1 fruit fly cellular context compared by ENCODE assay signal in the genomic region with DNA sequence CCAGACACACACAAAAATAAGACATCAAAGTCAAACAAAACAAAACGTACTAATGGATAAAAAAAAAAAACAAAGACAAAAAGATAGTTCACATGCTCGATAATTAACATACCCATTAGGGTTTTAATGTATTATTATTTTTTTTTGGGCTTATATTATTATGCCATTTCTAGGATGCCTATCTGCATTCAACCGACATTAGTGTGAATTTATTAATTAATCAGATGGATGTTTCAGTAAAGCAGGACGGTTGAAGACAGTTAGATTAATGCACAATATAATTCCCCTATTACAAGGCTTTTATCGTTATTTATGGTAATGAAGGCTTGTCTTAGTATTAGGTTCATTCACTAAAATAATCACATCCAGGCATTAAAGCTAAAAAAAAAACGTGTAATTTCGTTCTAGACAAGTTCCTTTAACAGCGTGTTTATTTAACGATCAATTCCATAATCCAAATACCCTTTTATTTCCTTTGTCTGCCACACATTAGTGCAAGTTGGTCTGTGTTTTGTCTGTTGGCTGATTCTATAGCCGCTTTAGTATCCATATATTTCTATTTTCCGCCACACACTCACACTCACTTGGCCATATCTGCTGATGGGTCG.
TF ChIP-seq lines count a peak whose summit lies in the region.

No protein-coding gene starts in this region.

TF ChIP-seq in whole organism, embryonic, 481 proteins besides CTCF, POLR2A, EP300 and RAD21 (continued from another document and continues in another):
- TF ChIP-seq CG14667 (GFP tag; IDR thresholded peaks at IDR 0.05; lab: Robert Waterston, UW) (no peak), BEAF-32 (GFP tag; optimal IDR thresholded peaks at IDR 0.05; lab: Kevin White, UChicago) (no peak), usp (GFP tag; optimal IDR thresholded peaks at IDR 0.05; lab: Kevin White, UChicago) (no peak), H2.0 (GFP tag; IDR thresholded peaks at IDR 0.05; lab: Robert Waterston, UW) (no peak), CG7839 (tag; optimal IDR thresholded peaks at IDR 0.05; lab: Kevin White, UChicago) (peak; percentile 31), NFAT (GFP tag; IDR thresholded peaks at IDR 0.05; lab: Robert Waterston, UW) (no peak), az2 (GFP tag; optimal IDR thresholded peaks at IDR 0.05; lab: Kevin White, UChicago) (no peak), B-H1 (GFP tag; IDR thresholded peaks at IDR 0.05; lab: Robert Waterston, UW) (no peak), prd (optimal IDR thresholded peaks at IDR 0.05; lab: Kevin White, UChicago) (no peak), prd (GFP tag; IDR thresholded peaks at IDR 0.05; lab: Robert Waterston, UW) (no peak), CG4820 (GFP tag; optimal IDR thresholded peaks at IDR 0.05; lab: Kevin White, UChicago) (no peak), CG17359 (tag; optimal IDR thresholded peaks at IDR 0.05; lab: Kevin White, UChicago) (no peak), run (tag; optimal IDR thresholded peaks at IDR 0.05; lab: Kevin White, UChicago) (no peak), ATbp (GFP tag; optimal IDR thresholded peaks at IDR 0.05; lab: Kevin White, UChicago) (no peak), CG7928 (GFP tag; optimal IDR thresholded peaks at IDR 0.05; lab: Kevin White, UChicago) (no peak), Hsf (GFP tag; optimal IDR thresholded peaks at IDR 0.05; lab: Kevin White, UChicago) (no peak), CG12744 (GFP tag; optimal IDR thresholded peaks at IDR 0.05; lab: Kevin White, UChicago) (no peak), Sox102F (GFP tag; optimal IDR thresholded peaks at IDR 0.05; lab: Kevin White, UChicago) (peak; percentile 37), CG12071 (GFP tag; optimal IDR thresholded peaks at IDR 0.05; lab: Kevin White, UChicago) (no peak), Doc3 (GFP tag; IDR thresholded peaks at IDR 0.05; lab: Robert Waterston, UW; ENCODE audit: partially characterized antibody) (no peak), CG32767 (GFP tag; IDR thresholded peaks at IDR 0.05; lab: Robert Waterston, UW) (no peak), CG17328 (GFP tag; IDR thresholded peaks at IDR 0.05; lab: Robert Waterston, UW) (no peak), CG3281 (GFP tag; optimal IDR thresholded peaks at IDR 0.05; lab: Kevin White, UChicago) (no peak), sc (optimal IDR thresholded peaks at IDR 0.05; lab: Kevin White, UChicago) (no peak), sc (GFP tag; optimal IDR thresholded peaks at IDR 0.05; lab: Kevin White, UChicago) (no peak), CG33213 (GFP tag; optimal IDR thresholded peaks at IDR 0.05; lab: Kevin White, UChicago) (no peak), yki (optimal IDR thresholded peaks at IDR 0.05; lab: Kevin White, UChicago) (no peak), pho (GFP tag; optimal IDR thresholded peaks at IDR 0.05; lab: Kevin White, UChicago) (no peak), CG12659 (GFP tag; optimal IDR thresholded peaks at IDR 0.05; lab: Kevin White, UChicago) (peak; percentile 20), CG5953 (GFP tag; IDR thresholded peaks at IDR 0.05; lab: Robert Waterston, UW) (no peak), Hr51 (GFP tag; optimal IDR thresholded peaks at IDR 0.05; lab: Kevin White, UChicago) (peak in 1 of 2 experiments; percentile 52), ssp (GFP tag; IDR thresholded peaks at IDR 0.05; lab: Robert Waterston, UW) (no peak), seq (GFP tag; IDR thresholded peaks at IDR 0.05; lab: Robert Waterston, UW) (peak; percentile 29; the same call in 1 of the 2 replicates), ranshi (GFP tag; IDR thresholded peaks at IDR 0.05; lab: Robert Waterston, UW) (no peak), CG10209 (GFP tag; optimal IDR thresholded peaks at IDR 0.05; lab: Kevin White, UChicago) (no peak), CG7271 (tag; optimal IDR thresholded peaks at IDR 0.05; lab: Kevin White, UChicago) (no peak), D19B (GFP tag; optimal IDR thresholded peaks at IDR 0.05; lab: Kevin White, UChicago) (peak; percentile 81), fd3F (GFP tag; optimal IDR thresholded peaks at IDR 0.05; lab: Kevin White, UChicago) (no peak), CG10267 (tag; optimal IDR thresholded peaks at IDR 0.05; lab: Kevin White, UChicago) (no peak), Vsx1 (GFP tag; optimal IDR thresholded peaks at IDR 0.05; lab: Kevin White, UChicago) (no peak), Lhr (GFP tag; optimal IDR thresholded peaks at IDR 0.05; lab: Kevin White, UChicago) (no peak), Jarid2 (GFP tag; optimal IDR thresholded peaks at IDR 0.05; lab: Kevin White, UChicago) (no peak), CG9727 (GFP tag; optimal IDR thresholded peaks at IDR 0.05; lab: Kevin White, UChicago) (peak; percentile 36), gem (tag; optimal IDR thresholded peaks at IDR 0.05; lab: Kevin White, UChicago) (peak; percentile 44), ci (GFP tag; IDR thresholded peaks at IDR 0.05; lab: Robert Waterston, UW) (no peak), CG7987 (GFP tag; optimal IDR thresholded peaks at IDR 0.05; lab: Kevin White, UChicago) (no peak), lov (optimal IDR thresholded peaks at IDR 0.05; lab: Kevin White, UChicago) (no peak), lov (GFP tag; IDR thresholded peaks at IDR 0.05; lab: Robert Waterston, UW) (no peak), emc (GFP tag; optimal IDR thresholded peaks at IDR 0.05; lab: Kevin White, UChicago) (no peak), CG11723 (GFP tag; optimal IDR thresholded peaks at IDR 0.05; lab: Kevin White, UChicago) (no peak), Meics (GFP tag; optimal IDR thresholded peaks at IDR 0.05; lab: Kevin White, UChicago) (no peak), CG13123 (GFP tag; optimal IDR thresholded peaks at IDR 0.05; lab: Kevin White, UChicago) (no peak), CG11504 (tag; optimal IDR thresholded peaks at IDR 0.05; lab: Kevin White, UChicago) (peak; percentile 36), CG5180 (GFP tag; optimal IDR thresholded peaks at IDR 0.05; lab: Kevin White, UChicago) (no peak), pb (GFP tag; optimal IDR thresholded peaks at IDR 0.05; lab: Kevin White, UChicago) (no peak), CG6175 (GFP tag; IDR thresholded peaks at IDR 0.05; lab: Robert Waterston, UW) (no peak), dmrt11E (tag; optimal IDR thresholded peaks at IDR 0.05; lab: Kevin White, UChicago) (no peak), PHDP (tag; optimal IDR thresholded peaks at IDR 0.05; lab: Kevin White, UChicago) (no peak), CG17912 (GFP tag; optimal IDR thresholded peaks at IDR 0.05; lab: Kevin White, UChicago) (no peak), ttk (GFP tag; IDR thresholded peaks at IDR 0.05; lab: Robert Waterston, UW) (no peak), CG30431 (GFP tag; optimal IDR thresholded peaks at IDR 0.05; lab: Kevin White, UChicago) (no peak), fd64A (GFP tag; optimal IDR thresholded peaks at IDR 0.05; lab: Kevin White, UChicago) (no peak), NC2β (GFP tag; optimal IDR thresholded peaks at IDR 0.05; lab: Kevin White, UChicago) (no peak), C15 (GFP tag; IDR thresholded peaks at IDR 0.05; lab: Robert Waterston, UW) (no peak), hkb (optimal IDR thresholded peaks at IDR 0.05; lab: Kevin White, UChicago) (no peak), hkb (GFP tag; IDR thresholded peaks at IDR 0.05; lab: Robert Waterston, UW) (no peak), gt (GFP tag; IDR thresholded peaks at IDR 0.05; lab: Robert Waterston, UW) (no peak), tx (GFP tag; optimal IDR thresholded peaks at IDR 0.05; lab: Kevin White, UChicago) (no peak), H15 (GFP tag; IDR thresholded peaks at IDR 0.05; lab: Robert Waterston, UW) (no peak), ind (GFP tag; optimal IDR thresholded peaks at IDR 0.05; lab: Kevin White, UChicago) (no peak), org-1 (GFP tag; optimal IDR thresholded peaks at IDR 0.05; lab: Kevin White, UChicago) (no peak), dmrt99B (tag; optimal IDR thresholded peaks at IDR 0.05; lab: Kevin White, UChicago) (no peak), Adf1 (GFP tag; IDR thresholded peaks at IDR 0.05; lab: Robert Waterston, UW) (no peak), cas (GFP tag; IDR thresholded peaks at IDR 0.05; lab: Robert Waterston, UW) (no peak), HLHmδ (GFP tag; optimal IDR thresholded peaks at IDR 0.05; lab: Kevin White, UChicago) (no peak), ab (GFP tag; optimal IDR thresholded peaks at IDR 0.05; lab: Kevin White, UChicago) (no peak), Lim3 (GFP tag; IDR thresholded peaks at IDR 0.05; lab: Robert Waterston, UW) (no peak), slbo (GFP tag; IDR thresholded peaks at IDR 0.05; lab: Robert Waterston, UW) (0 out of 2 replicates have a peak, but pooled peaks have one; percentile 23), Gug (GFP tag; IDR thresholded peaks at IDR 0.05; lab: Robert Waterston, UW) (no peak; the same call in 3 of the 4 replicates), croc (GFP tag; conservative IDR thresholded peaks at IDR 0.05; lab: Robert Waterston, UW) (no peak), CG1024 (GFP tag; IDR thresholded peaks at IDR 0.05; lab: Robert Waterston, UW) (no peak), CG15601 (tag; optimal IDR thresholded peaks at IDR 0.05; lab: Kevin White, UChicago) (no peak), Hmx (GFP tag; optimal IDR thresholded peaks at IDR 0.05; lab: Kevin White, UChicago) (no peak), Atf6 (GFP tag; IDR thresholded peaks at IDR 0.05; lab: Robert Waterston, UW) (no peak), mirr (GFP tag; optimal IDR thresholded peaks at IDR 0.05; lab: Kevin White, UChicago) (no peak), Atf-2 (GFP tag; optimal IDR thresholded peaks at IDR 0.05; lab: Kevin White, UChicago) (no peak), Rfx (GFP tag; IDR thresholded peaks at IDR 0.05; lab: Robert Waterston, UW) (no peak), insv (GFP tag; optimal IDR thresholded peaks at IDR 0.05; lab: Kevin White, UChicago) (no peak), Dp (GFP tag; optimal IDR thresholded peaks at IDR 0.05; lab: Kevin White, UChicago) (no peak), Poxn (GFP tag; IDR thresholded peaks at IDR 0.05; lab: Robert Waterston, UW) (no peak), ftz-f1 (GFP tag; optimal IDR thresholded peaks at IDR 0.05; lab: Kevin White, UChicago) (no peak), schlank (tag; optimal IDR thresholded peaks at IDR 0.05; lab: Kevin White, UChicago) (no peak), kah (GFP tag; optimal IDR thresholded peaks at IDR 0.05; lab: Kevin White, UChicago) (no peak), mam (GFP tag; optimal IDR thresholded peaks at IDR 0.05; lab: Kevin White, UChicago) (no peak), CG11085 (GFP tag; IDR thresholded peaks at IDR 0.05; lab: Robert Waterston, UW) (no peak), jing (GFP tag; optimal IDR thresholded peaks at IDR 0.05; lab: Kevin White, UChicago) (no peak), vvl (GFP tag; IDR thresholded peaks at IDR 0.05; lab: Robert Waterston, UW) (no peak), CoRest (tag; optimal IDR thresholded peaks at IDR 0.05; lab: Kevin White, UChicago) (peak; percentile 17), CG11695 (GFP tag; IDR thresholded peaks at IDR 0.05; lab: Robert Waterston, UW) (no peak), CG6654 (GFP tag; optimal IDR thresholded peaks at IDR 0.05; lab: Kevin White, UChicago) (no peak), shn (GFP tag; optimal IDR thresholded peaks at IDR 0.05; lab: Kevin White, UChicago) (peak; percentile 9), CG11398 (GFP tag; optimal IDR thresholded peaks at IDR 0.05; lab: Kevin White, UChicago) (no peak), CG14014 (GFP tag; IDR thresholded peaks at IDR 0.05; lab: Robert Waterston, UW) (no peak), dm (GFP tag; optimal IDR thresholded peaks at IDR 0.05; lab: Kevin White, UChicago) (no peak), Myb (GFP tag; optimal IDR thresholded peaks at IDR 0.05; lab: Kevin White, UChicago) (no peak), CG17829 (tag; optimal IDR thresholded peaks at IDR 0.05; lab: Kevin White, UChicago) (no peak), ap (GFP tag; IDR thresholded peaks at IDR 0.05; lab: Robert Waterston, UW) (no peak), CG11456 (GFP tag; IDR thresholded peaks at IDR 0.05; lab: Robert Waterston, UW) (no peak), pzg (GFP tag; optimal IDR thresholded peaks at IDR 0.05; lab: Kevin White, UChicago) (no peak), CG13296 (GFP tag; optimal IDR thresholded peaks at IDR 0.05; lab: Kevin White, UChicago) (no peak), CG1792 (GFP tag; optimal IDR thresholded peaks at IDR 0.05; lab: Kevin White, UChicago) (no peak), cato (GFP tag; optimal IDR thresholded peaks at IDR 0.05; lab: Kevin White, UChicago; ENCODE audit: borderline replicate concordance) (no peak), Ssrp (tag; optimal IDR thresholded peaks at IDR 0.05; lab: Kevin White, UChicago) (peak; percentile 20), B-H2 (GFP tag; optimal IDR thresholded peaks at IDR 0.05; lab: Kevin White, UChicago) (no peak), inv (GFP tag; IDR thresholded peaks at IDR 0.05; lab: Robert Waterston, UW; ENCODE audit: partially characterized antibody) (no peak), CG17361 (GFP tag; IDR thresholded peaks at IDR 0.05; lab: Robert Waterston, UW) (peak; percentile 62; the same call in 2 of the 3 replicates), knrl (GFP tag; IDR thresholded peaks at IDR 0.05; lab: Robert Waterston, UW; ENCODE audit: partially characterized antibody) (no peak), CG30403 (GFP tag; optimal IDR thresholded peaks at IDR 0.05; lab: Kevin White, UChicago) (no peak), CG4328 (GFP tag; optimal IDR thresholded peaks at IDR 0.05; lab: Kevin White, UChicago) (no peak), Oli (tag; optimal IDR thresholded peaks at IDR 0.05; lab: Kevin White, UChicago) (peak; percentile 19), phol (tag; optimal IDR thresholded peaks at IDR 0.05; lab: Kevin White, UChicago) (peak; percentile 44), gfzf (GFP tag; optimal IDR thresholded peaks at IDR 0.05; lab: Kevin White, UChicago) (no peak), grn (GFP tag; optimal IDR thresholded peaks at IDR 0.05; lab: Kevin White, UChicago) (no peak), ems (GFP tag; optimal IDR thresholded peaks at IDR 0.05; lab: Kevin White, UChicago) (no peak), tll (GFP tag; optimal IDR thresholded peaks at IDR 0.05; lab: Kevin White, UChicago) (no peak), CG2120 (GFP tag; optimal IDR thresholded peaks at IDR 0.05; lab: Kevin White, UChicago) (peak; percentile 16), oc (tag; optimal IDR thresholded peaks at IDR 0.05; lab: Kevin White, UChicago) (no peak), grau (tag; optimal IDR thresholded peaks at IDR 0.05; lab: Kevin White, UChicago) (peak; percentile 27), pnt (GFP tag; optimal IDR thresholded peaks at IDR 0.05; lab: Kevin White, UChicago) (no peak), CG4404 (GFP tag; IDR thresholded peaks at IDR 0.05; lab: Robert Waterston, UW) (no peak), Hand (GFP tag; optimal IDR thresholded peaks at IDR 0.05; lab: Kevin White, UChicago) (no peak), lab (GFP tag; optimal IDR thresholded peaks at IDR 0.05; lab: Kevin White, UChicago) (no peak), Hmr (GFP tag; optimal IDR thresholded peaks at IDR 0.05; lab: Kevin White, UChicago) (no peak)
